Worm (Caenorhabditis elegans): ENCODE data around the gene sre-28.

Gene sre-28

ce11 chrV:9927381-9927780 is 16.8 kb upstream of the sre-28 start:
- TF ChIP-seq sem-4 (tag; optimal IDR thresholded peaks at IDR 0.05) = no peak
- no peak for TF ChIP-seq lin-39 (tag; optimal IDR thresholded peaks at IDR 0.05)
- TF ChIP-seq nhr-77 (tag; optimal IDR thresholded peaks at IDR 0.05) = no peak
- TF ChIP-seq lin-13 (GFP tag; optimal IDR thresholded peaks at IDR 0.05) = no peak
- no peak for TF ChIP-seq mdl-1 (tag; optimal IDR thresholded peaks at IDR 0.05)

- TF ChIP-seq nhr-10 (tag; optimal IDR thresholded peaks at IDR 0.05) = no peak
- no peak for TF ChIP-seq lin-13 (GFP tag; optimal IDR thresholded peaks at IDR 0.05)
- TF ChIP-seq elt-1 (tag; optimal IDR thresholded peaks at IDR 0.05) = no peak
- TF ChIP-seq elt-3 (tag; optimal IDR thresholded peaks at IDR 0.05) = no peak
- no peak for TF ChIP-seq R02D3.7 (tag; optimal IDR thresholded peaks at IDR 0.05)
- TF ChIP-seq fos-1 (tag; optimal IDR thresholded peaks at IDR 0.05) = peak; percentile 50
- no peak for TF ChIP-seq snpc-4 (tag; optimal IDR thresholded peaks at IDR 0.05)
- TF ChIP-seq nhr-11 (tag; optimal IDR thresholded peaks at IDR 0.05) = no peak
- peak; percentile 22 for TF ChIP-seq crh-2 (tag; optimal IDR thresholded peaks at IDR 0.05)
- no peak for TF ChIP-seq mdl-1 (tag; optimal IDR thresholded peaks at IDR 0.05)
- TF ChIP-seq gmeb-1 (tag; optimal IDR thresholded peaks at IDR 0.05) = peak; percentile 37
- no peak for TF ChIP-seq C34F6.9 (tag; optimal IDR thresholded peaks at IDR 0.05)
Observed at ce11 chrV:9927954-9928353, 16.2 kb upstream of the sre-28 start.

- TF ChIP-seq ztf-11 (tag; optimal IDR thresholded peaks at IDR 0.05) (no peak), unc-39 (tag; optimal IDR thresholded peaks at IDR 0.05) (no peak), nhr-129 (tag; optimal IDR thresholded peaks at IDR 0.05) (peak; percentile 52), nhr-237 (tag; optimal IDR thresholded peaks at IDR 0.05) (no peak), gmeb-1 (tag; optimal IDR thresholded peaks at IDR 0.05) (peak; percentile 83), nhr-21 (tag; optimal IDR thresholded peaks at IDR 0.05) (peak; percentile 9), sem-4 (tag; optimal IDR thresholded peaks at IDR 0.05) (no peak), aly-2 (tag; optimal IDR thresholded peaks at IDR 0.05) (no peak), mab-5 (tag; optimal IDR thresholded peaks at IDR 0.05) (no peak), unc-55 (GFP tag; optimal IDR thresholded peaks at IDR 0.05) (peak; percentile 70), lin-11 (tag; optimal IDR thresholded peaks at IDR 0.05) (peak; percentile 51), Y55F3AM.14 (GFP tag; optimal IDR thresholded peaks at IDR 0.05) (no peak), snpc-4 (tag; optimal IDR thresholded peaks at IDR 0.05) (no peak), blmp-1 (tag; optimal IDR thresholded peaks at IDR 0.05; ENCODE audit: insufficient read depth) (no peak), unc-62 (GFP tag; optimal IDR thresholded peaks at IDR 0.05) (no peak), elt-3 (tag; optimal IDR thresholded peaks at IDR 0.05) (no peak), fos-1 (tag; optimal IDR thresholded peaks at IDR 0.05) (no peak), ceh-82 (tag; optimal IDR thresholded peaks at IDR 0.05) (no peak), dmd-4 (tag; optimal IDR thresholded peaks at IDR 0.05) (no peak), mdl-1 (tag; optimal IDR thresholded peaks at IDR 0.05) (no peak), sma-9 (GFP tag; optimal IDR thresholded peaks at IDR 0.05) (no peak), sma-9 (tag; optimal IDR thresholded peaks at IDR 0.05) (no peak), lin-13 (GFP tag; optimal IDR thresholded peaks at IDR 0.05) (peak; percentile 1), elt-1 (tag; optimal IDR thresholded peaks at IDR 0.05) (no peak), C34F6.9 (tag; optimal IDR thresholded peaks at IDR 0.05) (no peak), sma-3 (GFP tag; optimal IDR thresholded peaks at IDR 0.05) (no peak), nhr-10 (tag; optimal IDR thresholded peaks at IDR 0.05) (no peak), R02D3.7 (tag; optimal IDR thresholded peaks at IDR 0.05) (peak; percentile 54), egl-27 (tag; optimal IDR thresholded peaks at IDR 0.05) (no peak), lin-39 (tag; optimal IDR thresholded peaks at IDR 0.05) (no peak), skn-1 (tag; optimal IDR thresholded peaks at IDR 0.05) (no peak), lsy-2 (tag; optimal IDR thresholded peaks at IDR 0.05) (no peak)
Observed at ce11 chrV:9930612-9931065, 13.6 kb upstream of the sre-28 start, which contains the start of the genes rmh-2 and suds-3. TSS of gene rmh-2 (minus strand) at chrV:9930775. TSS of gene suds-3 (plus strand) at chrV:9931015.

DNA sequence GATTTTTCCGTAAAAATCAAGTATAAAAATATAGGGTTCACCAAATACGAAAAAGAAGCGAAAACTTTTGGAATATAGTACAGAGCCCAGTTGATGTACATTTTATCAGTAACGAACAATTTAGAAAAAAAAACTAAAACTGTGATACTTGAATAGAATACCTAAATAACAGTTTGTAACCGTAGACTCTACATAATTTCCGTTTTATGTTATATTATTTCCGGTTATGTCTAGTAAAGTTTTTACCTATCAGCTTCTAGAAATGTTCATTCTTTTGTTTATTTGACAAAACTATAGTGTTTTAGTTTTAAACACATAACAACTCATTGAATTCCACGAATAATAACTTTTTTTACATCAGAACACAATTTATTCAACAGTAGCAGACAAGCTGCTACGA is 6.8 kb upstream of the sre-28 start, which contains the start of gene srj-33:
srj-33 (minus strand) TSS at position 101 of the 400 bp plus-strand sequence.
- TF ChIP-seq nhr-77 (tag; optimal IDR thresholded peaks at IDR 0.05) (no peak), nhr-129 (tag; optimal IDR thresholded peaks at IDR 0.05) (no peak), nhr-10 (tag; optimal IDR thresholded peaks at IDR 0.05) (no peak), unc-39 (tag; optimal IDR thresholded peaks at IDR 0.05) (no peak), ztf-1 (GFP tag; conservative IDR thresholded peaks at IDR 0.05) (no peak), snpc-4 (tag; optimal IDR thresholded peaks at IDR 0.05) (no peak)
